Fruit fly (Drosophila melanogaster) whole organism, embryonic: ENCODE data around the gene Muc68D.

Experiments
- Ada2b ChIP-seq: fragments of 200-800 bp; sonication (Bioruptor generic); IDR thresholded peaks from 2 replicates; pipeline ENCODE4 v1.3.6; 2022; ENCODE audit warnings: missing biosample characterization, missing genetic modification characterization
- Adf1 ChIP-seq: fragments of 200-800 bp; sonication (Bioruptor generic); IDR thresholded peaks from 2 replicates; pipeline ENCODE4 v1.3.6; 2022; ENCODE audit warnings: missing biosample characterization, missing genetic modification characterization
- CG11398 ChIP-seq: fragments of 200-800 bp; sonication (Bioruptor generic); optimal IDR thresholded peaks from 2 replicates; lab custom pipeline; 2016; ENCODE audit warnings: missing biosample characterization, missing genetic modification characterization
- CG11560 ChIP-seq: fragments of 200-800 bp; sonication (Bioruptor generic); IDR thresholded peaks from 3 replicates; pipeline ENCODE4 v1.3.6; 2022; ENCODE audit warnings: missing biosample characterization, missing genetic modification characterization
- CG12104 ChIP-seq: fragments of 200-800 bp; sonication (Bioruptor generic); optimal IDR thresholded peaks from 3 replicates; lab custom pipeline; 2016; ENCODE audit warnings: missing biosample characterization, missing genetic modification characterization
- CG12236 ChIP-seq: fragments of 200-800 bp; sonication (Bioruptor generic); optimal IDR thresholded peaks from 2 replicates; lab custom pipeline; 2016; ENCODE audit warnings: missing biosample characterization, missing genetic modification characterization
- CG13287 ChIP-seq: fragments of 200-800 bp; sonication (Bioruptor generic); IDR thresholded peaks from 2 replicates; pipeline ENCODE4 v1.3.6; 2022; ENCODE audit warnings: missing biosample characterization, missing genetic modification characterization; ENCODE audit not compliant: partially characterized antibody
- CG17912 ChIP-seq: fragments of 200-800 bp; sonication (Bioruptor generic); optimal IDR thresholded peaks from 2 replicates; lab custom pipeline; 2018; ENCODE audit warnings: missing biosample characterization, mild to moderate bottlenecking, missing genetic modification characterization
- CG34224 ChIP-seq: fragments of 200-800 bp; sonication (Bioruptor generic); IDR thresholded peaks from 3 replicates; pipeline ENCODE4 v1.3.6; 2022; ENCODE audit warnings: missing biosample characterization, missing genetic modification characterization; ENCODE audit not compliant: partially characterized antibody
- CG6689 ChIP-seq: fragments of 200-800 bp; sonication (Bioruptor generic); IDR thresholded peaks from 2 replicates; pipeline ENCODE4 v1.3.6; 2022; ENCODE audit warnings: missing biosample characterization, missing genetic modification characterization
- CG6791 ChIP-seq: fragments of 200-800 bp; sonication (Bioruptor generic); IDR thresholded peaks from 3 replicates; pipeline ENCODE4 v1.3.6; 2022; ENCODE audit warnings: missing biosample characterization, missing genetic modification characterization; ENCODE audit not compliant: partially characterized antibody
- CG8388 ChIP-seq: fragments of 200-800 bp; sonication (Bioruptor generic); optimal IDR thresholded peaks from 2 replicates; lab custom pipeline; 2019; ENCODE audit warnings: missing biosample characterization, mild to moderate bottlenecking, missing genetic modification characterization, moderate library complexity
- CG9609 ChIP-seq: fragments of 200-800 bp; sonication (Bioruptor generic); optimal IDR thresholded peaks from 3 replicates; lab custom pipeline; 2016; ENCODE audit warnings: missing biosample characterization, missing genetic modification characterization
- Chrac-16 ChIP-seq: fragments of 200-800 bp; sonication (Bioruptor generic); optimal IDR thresholded peaks from 3 replicates; lab custom pipeline; 2016; ENCODE audit warnings: missing biosample characterization, missing genetic modification characterization
- E2f1 ChIP-seq: fragments of 200-800 bp; sonication (Bioruptor generic); IDR thresholded peaks from 2 replicates; pipeline ENCODE4 v1.3.6; 2022; ENCODE audit warnings: missing biosample characterization, missing genetic modification characterization
- E2f2 ChIP-seq: fragments of 200-800 bp; sonication (Bioruptor generic); IDR thresholded peaks from 2 replicates; pipeline ENCODE4 v1.3.6; 2022; ENCODE audit warnings: missing biosample characterization, missing genetic modification characterization
- ERR ChIP-seq: fragments of 200-800 bp; sonication (Bioruptor generic); optimal IDR thresholded peaks from 2 replicates; lab custom pipeline; 2016; ENCODE audit warnings: missing biosample characterization, missing genetic modification characterization
- Fer2 ChIP-seq: fragments of 200-800 bp; sonication (Bioruptor generic); optimal IDR thresholded peaks from 2 replicates; lab custom pipeline; 2018; ENCODE audit warnings: missing biosample characterization, mild to moderate bottlenecking, missing genetic modification characterization, moderate library complexity
- HmgZ ChIP-seq: fragments of 200-800 bp; sonication (Bioruptor generic); optimal IDR thresholded peaks from 2 replicates; lab custom pipeline; 2018; ENCODE audit warnings: missing biosample characterization, mild to moderate bottlenecking, missing genetic modification characterization
- Jarid2 ChIP-seq: fragments of 200-800 bp; sonication (Bioruptor generic); optimal IDR thresholded peaks from 3 replicates; lab custom pipeline; 2017; ENCODE audit warnings: mild to moderate bottlenecking, missing biosample characterization, missing genetic modification reagents, missing genetic modification characterization
- MBD-R2 ChIP-seq: fragments of 200-800 bp; sonication (Bioruptor generic); IDR thresholded peaks from 2 replicates; pipeline ENCODE4 v1.3.6; 2022; ENCODE audit warnings: missing biosample characterization, missing genetic modification characterization
- Med ChIP-seq: fragments of 200-800 bp; sonication (Bioruptor generic); peaks from one replicate; lab custom pipeline; 2016; ENCODE audit warnings: missing biosample characterization, missing genetic modification characterization, mild to moderate bottlenecking, inconsistent platforms, moderate library complexity
- Neu2 ChIP-seq: fragments of 200-800 bp; sonication (Bioruptor generic); optimal IDR thresholded peaks from 3 replicates; lab custom pipeline; 2016; ENCODE audit warnings: missing biosample characterization, missing genetic modification characterization, borderline replicate concordance
- Oli ChIP-seq: fragments of 200-800 bp; sonication (Bioruptor generic); optimal IDR thresholded peaks from 2 replicates; lab custom pipeline; 2018; ENCODE audit warnings: missing biosample characterization, mild to moderate bottlenecking, missing genetic modification characterization, moderate library complexity
- PHDP ChIP-seq: fragments of 200-800 bp; sonication (Bioruptor generic); optimal IDR thresholded peaks from 3 replicates; lab custom pipeline; 2018; ENCODE audit warnings: missing biosample characterization, mild to moderate bottlenecking, missing genetic modification characterization, moderate library complexity
- Pdp1 ChIP-seq, 2 experiments: fragments of 200-800 bp; sonication (Bioruptor generic); optimal IDR thresholded peaks; 3 replicates each; lab custom pipeline; 2016; ENCODE audit warnings: missing biosample characterization in 2 of 2, missing genetic modification characterization in 2 of 2, mild to moderate bottlenecking in 1 of 2, moderate library complexity in 1 of 2
- Ptx1 ChIP-seq: fragments of 200-800 bp; sonication (Bioruptor generic); IDR thresholded peaks from 2 replicates; pipeline ENCODE4 v1.3.6; 2022; ENCODE audit warnings: missing biosample characterization, missing genetic modification characterization
- Side ChIP-seq: fragments of 200-800 bp; sonication (Bioruptor generic); optimal IDR thresholded peaks from 2 replicates; lab custom pipeline; 2016; ENCODE audit warnings: missing biosample characterization, missing genetic modification characterization
- Six4 ChIP-seq: fragments of 200-800 bp; sonication (Bioruptor generic); optimal IDR thresholded peaks from 2 replicates; lab custom pipeline; 2016; ENCODE audit warnings: missing biosample characterization, missing genetic modification characterization
- Tbp ChIP-seq: fragments of >200 bp; optimal IDR thresholded peaks from 2 replicates; lab custom pipeline; 2018; ENCODE audit warnings: missing biosample characterization, missing genetic modification characterization
- bbx ChIP-seq: fragments of 200-800 bp; sonication (Bioruptor generic); IDR thresholded peaks from 2 replicates; pipeline ENCODE4 v1.3.6; 2022; ENCODE audit warnings: missing biosample characterization, missing genetic modification characterization; ENCODE audit not compliant: partially characterized antibody
- bcd ChIP-seq: fragments of 200-800 bp; sonication (Bioruptor generic); optimal IDR thresholded peaks from 2 replicates; lab custom pipeline; 2017; ENCODE audit warnings: missing biosample characterization, mild to moderate bottlenecking, missing genetic modification characterization
- bowl ChIP-seq: fragments of 200-800 bp; sonication (Bioruptor generic); IDR thresholded peaks from 2 replicates; pipeline ENCODE4 v1.3.6; 2022; ENCODE audit warnings: missing biosample characterization, missing genetic modification characterization
- bsh ChIP-seq, 2 experiments: fragments of 200-800 bp; sonication (Bioruptor generic); optimal IDR thresholded peaks; 2 replicates each; lab custom pipeline; 2017 to 2018; ENCODE audit warnings: mild to moderate bottlenecking in 2 of 2, missing biosample characterization in 2 of 2, missing genetic modification characterization in 2 of 2, moderate library complexity in 1 of 2
- disco-r ChIP-seq: fragments of 200-800 bp; sonication (Bioruptor generic); optimal IDR thresholded peaks from 2 replicates; lab custom pipeline; 2016; ENCODE audit warnings: missing biosample characterization, missing genetic modification characterization
- ewg ChIP-seq: fragments of 200-800 bp; sonication (Bioruptor generic); optimal IDR thresholded peaks from 3 replicates; lab custom pipeline; 2017; ENCODE audit warnings: mild to moderate bottlenecking, missing biosample characterization, missing genetic modification reagents, missing genetic modification characterization
- nerfin-2 ChIP-seq: fragments of 200-800 bp; sonication (Bioruptor generic); IDR thresholded peaks from 2 replicates; pipeline ENCODE4 v1.3.6; 2022; ENCODE audit warnings: missing biosample characterization, missing genetic modification characterization; ENCODE audit not compliant: partially characterized antibody
- oc ChIP-seq: fragments of 200-800 bp; sonication (Bioruptor generic); optimal IDR thresholded peaks from 2 replicates; lab custom pipeline; 2018; ENCODE audit warnings: missing biosample characterization, mild to moderate bottlenecking, missing genetic modification characterization, moderate library complexity
- onecut ChIP-seq: fragments of 200-800 bp; sonication (Bioruptor generic); IDR thresholded peaks from 2 replicates; pipeline ENCODE4 v1.3.6; 2022; ENCODE audit warnings: missing biosample characterization, missing genetic modification characterization
- prd ChIP-seq, 3 experiments: fragments of >200 bp in 2 of 3; fragments of 200-800 bp in 1 of 3; sonication (Bioruptor generic) in 1 of 3; optimal IDR thresholded peaks in 2 of 3; IDR thresholded peaks in 1 of 3; 2 replicates in 2 of 3; 3 replicates in 1 of 3; pipeline versions ENCODE4 v1.3.6 to Lab custom; 2017 to 2022; ENCODE audit warnings: missing biosample characterization in 1 of 3, missing genetic modification characterization in 1 of 3
- pzg ChIP-seq: fragments of 200-800 bp; sonication (Bioruptor generic); optimal IDR thresholded peaks from 3 replicates; lab custom pipeline; 2018; ENCODE audit warnings: missing biosample characterization, mild to moderate bottlenecking, missing genetic modification characterization, moderate library complexity
- row ChIP-seq: fragments of 200-800 bp; sonication (Bioruptor generic); IDR thresholded peaks from 3 replicates; pipeline ENCODE4 v1.3.6; 2022; ENCODE audit warnings: missing biosample characterization, missing genetic modification characterization
- sna ChIP-seq: fragments of 200-800 bp; sonication (Bioruptor generic); IDR thresholded peaks from 2 replicates; pipeline ENCODE4 v1.3.6; 2022; ENCODE audit warnings: missing biosample characterization, missing genetic modification characterization; ENCODE audit not compliant: partially characterized antibody
- stwl ChIP-seq: fragments of 200-800 bp; sonication (Bioruptor generic); optimal IDR thresholded peaks from 3 replicates; lab custom pipeline; 2018; ENCODE audit warnings: missing biosample characterization, mild to moderate bottlenecking, missing genetic modification characterization, moderate library complexity
- usp ChIP-seq: fragments of >200 bp; optimal IDR thresholded peaks from 2 replicates; lab custom pipeline; 2017; ENCODE audit warnings: missing biosample characterization, missing genetic modification characterization

Gene Muc68D

DNA sequence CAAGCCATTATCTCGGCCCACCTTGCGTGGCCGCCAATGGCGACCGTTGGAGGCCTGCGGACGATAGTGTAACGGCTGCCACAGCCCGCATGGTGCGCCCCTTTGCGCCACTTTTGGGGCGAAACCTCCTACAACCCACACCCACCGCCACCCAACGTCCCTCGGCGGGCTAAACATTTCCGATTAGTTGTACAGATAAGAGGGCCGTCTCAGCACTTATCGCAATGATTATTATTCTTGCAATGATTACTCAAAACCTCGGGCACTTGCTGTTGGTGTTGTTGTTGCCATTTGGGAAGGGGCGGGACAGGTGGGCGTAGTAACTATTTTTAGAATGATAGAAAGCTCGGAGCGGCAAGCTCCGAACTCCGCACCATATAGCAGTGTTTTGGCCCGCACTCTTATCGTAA, 656 bp upstream of the Muc68D start (continued):
- TF ChIP-seq HmgZ (tag; lab: Kevin White, UChicago): peak; percentile 64
- no peak for TF ChIP-seq Ada2b
- no peak for TF ChIP-seq Oli
- no peak for TF ChIP-seq Tbp
- TF ChIP-seq ewg (GFP tag; lab: Kevin White, UChicago): no peak
- TF ChIP-seq Adf1 (GFP tag; lab: Robert Waterston, UW): peak; percentile 44; the same call in 1 of the 2 replicates
- TF ChIP-seq CG11398 (GFP tag; lab: Kevin White, UChicago): no peak
- no peak for TF ChIP-seq CG9609 (GFP tag; lab: Kevin White, UChicago)
- TF ChIP-seq disco-r (GFP tag; lab: Kevin White, UChicago): no peak
- no peak for TF ChIP-seq E2f2
- no peak for TF ChIP-seq E2f1 (GFP tag; lab: Robert Waterston, UW)
- TF ChIP-seq oc (tag; lab: Kevin White, UChicago): no peak
- 0 out of 3 replicates have a peak, but pooled peaks have one; percentile 13 for TF ChIP-seq CG34224 (GFP tag; lab: Robert Waterston, UW)
- TF ChIP-seq bcd (GFP tag; lab: Kevin White, UChicago): no peak
- TF ChIP-seq Pdp1 (GFP tag; optimal IDR thresholded peaks at IDR 0.05; lab: Kevin White, UChicago): peak in 1 of 2 experiments; percentile 60
- no peak for TF ChIP-seq Chrac-16 (GFP tag; lab: Kevin White, UChicago)

- TF ChIP-seq Med (GFP tag; lab: Kevin White, UChicago) (peak; percentile 53), onecut (GFP tag; lab: Robert Waterston, UW) (peak; percentile 73), Six4 (GFP tag; lab: Kevin White, UChicago) (no peak)
- TF ChIP-seq, all 482 proteins: peak for 2
Observed at dm6 chr3L:11766563-11766962, 5.4 kb downstream of the Muc68D start.

DNA sequence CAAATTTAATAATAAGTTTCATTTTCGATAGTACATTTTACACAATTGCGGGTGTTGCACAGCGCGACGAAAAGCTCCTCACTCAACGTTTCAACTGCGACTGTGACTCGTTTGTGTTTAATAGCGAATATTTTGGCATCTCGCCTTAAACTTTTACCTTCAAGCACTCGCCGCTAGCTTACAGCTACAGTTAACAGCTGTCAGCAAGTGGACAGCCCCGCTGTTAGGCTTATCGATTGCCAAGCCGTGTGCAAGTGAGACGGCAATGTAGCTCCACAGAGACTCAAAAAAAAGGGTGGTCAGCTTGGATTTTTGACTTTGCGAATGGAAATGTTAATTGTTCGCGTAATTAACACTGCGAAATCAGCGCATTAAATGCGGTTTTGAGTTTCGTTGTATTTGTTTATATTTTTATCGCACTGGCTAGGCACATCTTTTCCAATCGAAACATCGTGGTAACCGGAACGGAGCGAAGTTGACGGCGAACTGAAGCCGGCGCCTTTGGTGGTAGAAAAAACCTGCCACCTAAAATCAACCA, 6.2 kb downstream of the Muc68D start, which contains the start of gene loaf:
Gene loaf, minus strand, starts transcription at position 488 of the 538 bp plus-strand sequence.
- TF ChIP-seq Neu2 (GFP tag; lab: Kevin White, UChicago) (no peak), bcd (GFP tag; lab: Kevin White, UChicago) (no peak), bsh (GFP tag; optimal IDR thresholded peaks at IDR 0.05; lab: Kevin White, UChicago) (no peak), usp (no peak), CG12236 (GFP tag; lab: Kevin White, UChicago) (no peak), Med (GFP tag; lab: Kevin White, UChicago) (peak; percentile 68), sna (GFP tag; lab: Robert Waterston, UW) (peak; percentile 29; the same call in 1 of the 2 replicates), Jarid2 (peak; percentile 14), CG11560 (no peak), PHDP (tag; lab: Kevin White, UChicago) (no peak), CG6689 (GFP tag; lab: Robert Waterston, UW) (0 out of 2 replicates have a peak, but pooled peaks have one; percentile 8), stwl (tag; lab: Kevin White, UChicago) (peak; percentile 76), prd (optimal IDR thresholded peaks at IDR 0.05; lab: Kevin White, UChicago) (no peak), prd (GFP tag; IDR thresholded peaks at IDR 0.05; lab: Robert Waterston, UW) (no peak), onecut (GFP tag; lab: Robert Waterston, UW) (peak; percentile 95), Ptx1 (no peak), CG12104 (GFP tag; lab: Kevin White, UChicago) (no peak), CG17912 (GFP tag; lab: Kevin White, UChicago) (no peak), CG8388 (GFP tag; lab: Kevin White, UChicago) (no peak), nerfin-2 (GFP tag; lab: Robert Waterston, UW) (no peak), bowl (GFP tag; lab: Robert Waterston, UW) (no peak), row (GFP tag; lab: Robert Waterston, UW) (0 out of 3 replicates have a peak, but pooled peaks have one; percentile 9), bbx (GFP tag; lab: Robert Waterston, UW) (0 out of 2 replicates have a peak, but pooled peaks have one; percentile 13), Fer2 (tag; lab: Kevin White, UChicago) (no peak), Side (GFP tag; lab: Kevin White, UChicago) (no peak), CG13287 (GFP tag; lab: Robert Waterston, UW) (peak; percentile 49; the same call in 1 of the 2 replicates), MBD-R2 (GFP tag; lab: Robert Waterston, UW) (0 out of 2 replicates have a peak, but pooled peaks have one; percentile 20), ERR (no peak), CG6791 (0 out of 3 replicates have a peak, but pooled peaks have one; percentile 37), pzg (GFP tag; lab: Kevin White, UChicago) (peak; percentile 26)
